Worm (Caenorhabditis elegans) whole organism, early embryonic: ENCODE data around the gene mog-2.

ENCODE experiments used
- B0310.2 ChIP-seq: sonication (generic microtip); optimal IDR thresholded peaks from 2 replicates; lab custom pipeline; 2016; ENCODE audit warnings: mild to moderate bottlenecking, missing genetic modification characterization, missing compliant biosample characterization
- ama-1 ChIP-seq: fragments of 150-350 bp; optimal IDR thresholded peaks from 2 replicates; lab custom pipeline; 2014
- flt-1 ChIP-seq: fragments of 200-800 bp; sonication (Bioruptor generic); IDR thresholded peaks from 2 replicates; pipeline ENCODE4 v1.3.6; 2022; ENCODE audit warnings: missing genetic modification characterization, missing compliant biosample characterization
- hnd-1 ChIP-seq: sonication (generic microtip); optimal IDR thresholded peaks from 2 replicates; lab custom pipeline; 2016; ENCODE audit warnings: missing genetic modification characterization, missing compliant biosample characterization
- sea-1 ChIP-seq: fragments of 200-800 bp; sonication (Bioruptor generic); conservative IDR thresholded peaks from 2 replicates; pipeline ENCODE4 v1.3.6; 2022; ENCODE audit warnings: missing genetic modification characterization, missing compliant biosample characterization

ce11 chrII:4288111-4288510 lies 36.0 kb upstream of the mog-2 start, which contains the start of gene C01F1.6:
- no peak for TF ChIP-seq ama-1
- no peak for TF ChIP-seq hnd-1
- no peak for TF ChIP-seq flt-1
- TF ChIP-seq sea-1 (GFP tag; lab: Robert Waterston, UW) = no peak
- no peak for TF ChIP-seq B0310.2 (tag; lab: Kevin White, UChicago)
